Worm (Caenorhabditis elegans) whole organism, young adult: ENCODE measurements around the gene egl-18.

Experiments used
- F57C9.4 ChIP-seq: sonication (generic microtip); optimal IDR thresholded peaks from 2 replicates; lab custom pipeline; 2017; ENCODE audit warnings: mild to moderate bottlenecking, missing genetic modification characterization, missing compliant biosample characterization
- ama-1 ChIP-seq, 3 experiments: fragments of 150-350 bp in 1 of 3; sonication (generic microtip) in 2 of 3; optimal IDR thresholded peaks; 2 replicates each; lab custom pipeline; 2014 to 2018; ENCODE audit warnings: missing biosample characterization in 2 of 3, missing genetic modification characterization in 2 of 3, missing genetic modification reagents in 2 of 3
- egl-18 ChIP-seq: fragments of 200-800 bp; sonication (Bioruptor generic); IDR thresholded peaks from 2 replicates; pipeline ENCODE4 v1.3.6; 2022; ENCODE audit warnings: missing genetic modification reagents, missing genetic modification characterization, missing compliant biosample characterization
- let-607 ChIP-seq, 2 experiments: fragments of 200-800 bp in 1 of 2; sonication (Bioruptor generic) in 1 of 2; sonication (generic microtip) in 1 of 2; optimal IDR thresholded peaks; 2 replicates each; lab custom pipeline; 2016 to 2018; ENCODE audit warnings: mild to moderate bottlenecking in 2 of 2, missing compliant biosample characterization in 2 of 2, missing genetic modification characterization in 2 of 2, moderate library complexity in 2 of 2, missing genotype in 1 of 2
- nhr-90 ChIP-seq: sonication (generic microtip); optimal IDR thresholded peaks from 2 replicates; lab custom pipeline; 2016; ENCODE audit warnings: missing genotype, mild to moderate bottlenecking, missing genetic modification characterization, missing compliant biosample characterization

- no peak for TF ChIP-seq ama-1 (optimal IDR thresholded peaks at IDR 0.05; lab: Kevin White, UChicago)
- no peak for TF ChIP-seq ama-1 (GFP tag; optimal IDR thresholded peaks at IDR 0.05; lab: Kevin White, UChicago)
- TF ChIP-seq egl-18 (GFP tag; lab: Robert Waterston, UW) = no peak
- TF ChIP-seq nhr-90 (tag; lab: Kevin White, UChicago) = no peak
- TF ChIP-seq let-607 (tag; optimal IDR thresholded peaks at IDR 0.05; lab: Kevin White, UChicago) = no peak
- TF ChIP-seq F57C9.4 (tag; lab: Kevin White, UChicago) = no peak
Observed at ce11 chrIV:1915549-1915948, 13.4 kb downstream of the egl-18 start.
